Fruit fly (Drosophila melanogaster) whole organism, embryonic: ENCODE results near the gene CG4133.
A peak's percentile ranks its signal among the peaks of the same experiment; 100 is the strongest.

Source experiments
- B-H2 ChIP-seq: fragments of 200-800 bp; sonication (Bioruptor generic); optimal IDR thresholded peaks from 2 replicates; lab custom pipeline; 2018; ENCODE audit warnings: missing biosample characterization, mild to moderate bottlenecking, missing genetic modification characterization
- Blimp-1 ChIP-seq: fragments of 200-800 bp; sonication (Bioruptor generic); optimal IDR thresholded peaks from 3 replicates; lab custom pipeline; 2018; ENCODE audit warnings: missing biosample characterization, missing genetic modification characterization, mild to moderate bottlenecking, moderate library complexity, missing genetic modification reagents
- BtbVII ChIP-seq: fragments of 200-800 bp; sonication (Bioruptor generic); optimal IDR thresholded peaks from 3 replicates; lab custom pipeline; 2017; ENCODE audit warnings: missing biosample characterization, mild to moderate bottlenecking, missing genetic modification characterization
- CG11093 ChIP-seq: fragments of 200-800 bp; sonication (Bioruptor generic); IDR thresholded peaks from 3 replicates; pipeline ENCODE4 v1.3.6; 2022; ENCODE audit warnings: missing biosample characterization, missing genetic modification characterization
- CG11696 ChIP-seq: fragments of 200-800 bp; sonication (Bioruptor generic); IDR thresholded peaks from 2 replicates; pipeline ENCODE4 v1.3.6; 2022; ENCODE audit warnings: missing biosample characterization, missing genetic modification characterization
- CG12104 ChIP-seq: fragments of 200-800 bp; sonication (Bioruptor generic); optimal IDR thresholded peaks from 3 replicates; lab custom pipeline; 2016; ENCODE audit warnings: missing biosample characterization, missing genetic modification characterization
- CG14014 ChIP-seq: fragments of 200-800 bp; sonication (Bioruptor generic); IDR thresholded peaks from 2 replicates; pipeline ENCODE4 v1.3.6; 2022; ENCODE audit warnings: missing biosample characterization, missing genetic modification characterization
- CG14860 ChIP-seq: fragments of 200-800 bp; sonication (Bioruptor generic); IDR thresholded peaks from 3 replicates; pipeline ENCODE4 v1.3.6; 2022; ENCODE audit warnings: missing biosample characterization, missing genetic modification characterization; ENCODE audit not compliant: partially characterized antibody
- CG14965 ChIP-seq: fragments of 200-800 bp; sonication (Bioruptor generic); optimal IDR thresholded peaks from 2 replicates; lab custom pipeline; 2016; ENCODE audit warnings: missing biosample characterization, missing genetic modification characterization, borderline replicate concordance
- CG15011 ChIP-seq: fragments of 200-800 bp; sonication (Bioruptor generic); optimal IDR thresholded peaks from 3 replicates; lab custom pipeline; 2018; ENCODE audit warnings: missing biosample characterization, mild to moderate bottlenecking, missing genetic modification characterization
- CG15073 ChIP-seq: fragments of 200-800 bp; sonication (Bioruptor generic); optimal IDR thresholded peaks from 2 replicates; lab custom pipeline; 2016; ENCODE audit warnings: missing biosample characterization, missing genetic modification characterization
- CG15514 ChIP-seq: fragments of 200-800 bp; sonication (Bioruptor generic); optimal IDR thresholded peaks from 3 replicates; lab custom pipeline; 2017; ENCODE audit warnings: missing biosample characterization, missing genetic modification characterization, mild to moderate bottlenecking, moderate library complexity, missing genetic modification reagents
- CG15601 ChIP-seq: fragments of 200-800 bp; sonication (Bioruptor generic); optimal IDR thresholded peaks from 3 replicates; lab custom pipeline; 2019; ENCODE audit warnings: missing biosample characterization, mild to moderate bottlenecking, missing genetic modification characterization, moderate library complexity
- CG17829 ChIP-seq: fragments of 200-800 bp; optimal IDR thresholded peaks from 2 replicates; lab custom pipeline; 2019; ENCODE audit warnings: missing biosample characterization, mild to moderate bottlenecking, missing genetic modification characterization, moderate library complexity
- CG18011 ChIP-seq: fragments of 200-800 bp; sonication (Bioruptor generic); optimal IDR thresholded peaks from 2 replicates; lab custom pipeline; 2017; ENCODE audit warnings: missing biosample characterization, missing genetic modification characterization, mild to moderate bottlenecking, moderate library complexity, missing genotype
- CG1832 ChIP-seq: fragments of 200-800 bp; sonication (Bioruptor generic); optimal IDR thresholded peaks from 2 replicates; lab custom pipeline; 2017; ENCODE audit warnings: missing biosample characterization, mild to moderate bottlenecking, missing genetic modification characterization, inconsistent platforms
- CG18476 ChIP-seq: fragments of 200-800 bp; sonication (Bioruptor generic); optimal IDR thresholded peaks from 2 replicates; lab custom pipeline; 2016; ENCODE audit warnings: missing biosample characterization, mild to moderate bottlenecking, missing genetic modification characterization
- CG2199 ChIP-seq: fragments of 200-800 bp; sonication (Bioruptor generic); IDR thresholded peaks from 3 replicates; pipeline ENCODE4 v1.3.6; 2022; ENCODE audit warnings: missing biosample characterization, missing genetic modification characterization
- CG3065 ChIP-seq: fragments of 200-800 bp; sonication (Bioruptor generic); optimal IDR thresholded peaks from 2 replicates; lab custom pipeline; 2016; ENCODE audit warnings: missing biosample characterization, missing genetic modification characterization
- CG31388 ChIP-seq: fragments of 200-800 bp; sonication (Bioruptor generic); optimal IDR thresholded peaks from 2 replicates; lab custom pipeline; 2016; ENCODE audit warnings: missing biosample characterization, missing genetic modification characterization
- CG32772 ChIP-seq: fragments of 200-800 bp; sonication (Bioruptor generic); IDR thresholded peaks from 2 replicates; pipeline ENCODE4 v1.3.6; 2022; ENCODE audit warnings: missing biosample characterization, missing genetic modification characterization
- CG34422 ChIP-seq: fragments of 200-800 bp; sonication (Bioruptor generic); IDR thresholded peaks from 3 replicates; pipeline ENCODE4 v1.3.6; 2022; ENCODE audit warnings: missing biosample characterization, missing genetic modification characterization
- CG4282 ChIP-seq: fragments of 200-800 bp; sonication (Bioruptor generic); optimal IDR thresholded peaks from 2 replicates; lab custom pipeline; 2016; ENCODE audit warnings: missing biosample characterization, missing genetic modification characterization
- CG4328 ChIP-seq: fragments of 200-800 bp; sonication (Bioruptor generic); optimal IDR thresholded peaks from 3 replicates; lab custom pipeline; 2017; ENCODE audit warnings: missing biosample characterization, missing genetic modification reagents, missing genetic modification characterization
- CG4617 ChIP-seq: fragments of 200-800 bp; sonication (Bioruptor generic); optimal IDR thresholded peaks from 3 replicates; lab custom pipeline; 2016; ENCODE audit warnings: missing biosample characterization, missing genetic modification characterization, borderline replicate concordance
- CG4730 ChIP-seq: fragments of 200-800 bp; sonication (Bioruptor generic); IDR thresholded peaks from 2 replicates; pipeline ENCODE4 v1.3.6; 2022; ENCODE audit warnings: missing biosample characterization, missing genetic modification characterization
- CG7745 ChIP-seq: fragments of 200-800 bp; sonication (Bioruptor generic); optimal IDR thresholded peaks from 2 replicates; lab custom pipeline; 2018; ENCODE audit warnings: missing biosample characterization, mild to moderate bottlenecking, missing genetic modification characterization, moderate library complexity
- CG9817 ChIP-seq: fragments of 200-800 bp; sonication (Bioruptor generic); optimal IDR thresholded peaks from 2 replicates; lab custom pipeline; 2018; ENCODE audit warnings: missing biosample characterization, mild to moderate bottlenecking, missing genetic modification characterization, moderate library complexity
- CkIIα-i1 ChIP-seq: fragments of 200-800 bp; sonication (Bioruptor generic); IDR thresholded peaks from 2 replicates; pipeline ENCODE4 v1.3.6; 2022; ENCODE audit warnings: missing biosample characterization, missing genetic modification characterization
- CoRest ChIP-seq: fragments of 200-800 bp; sonication (Bioruptor generic); optimal IDR thresholded peaks from 3 replicates; lab custom pipeline; 2018; ENCODE audit warnings: missing biosample characterization, mild to moderate bottlenecking, missing genetic modification characterization, moderate library complexity
- D ChIP-seq, 2 experiments: fragments of 200-800 bp in 1 of 2; fragments of >200 bp in 1 of 2; sonication (Bioruptor generic) in 1 of 2; optimal IDR thresholded peaks; 2 replicates in 1 of 2; 3 replicates in 1 of 2; lab custom pipeline; 2017; ENCODE audit warnings: mild to moderate bottlenecking in 1 of 2, missing biosample characterization in 1 of 2, missing genetic modification characterization in 1 of 2, missing genetic modification reagents in 1 of 2
- Elba2 ChIP-seq: fragments of 200-800 bp; sonication (Bioruptor generic); optimal IDR thresholded peaks from 3 replicates; lab custom pipeline; 2016; ENCODE audit warnings: missing biosample characterization, missing genetic modification characterization
- Ptx1 ChIP-seq: fragments of 200-800 bp; sonication (Bioruptor generic); IDR thresholded peaks from 2 replicates; pipeline ENCODE4 v1.3.6; 2022; ENCODE audit warnings: missing biosample characterization, missing genetic modification characterization
- Tbp ChIP-seq: fragments of >200 bp; optimal IDR thresholded peaks from 2 replicates; lab custom pipeline; 2018; ENCODE audit warnings: missing biosample characterization, missing genetic modification characterization
- dm ChIP-seq: fragments of 200-800 bp; sonication (Bioruptor generic); optimal IDR thresholded peaks from 3 replicates; lab custom pipeline; 2016; ENCODE audit warnings: missing biosample characterization, missing genetic modification characterization
- ems ChIP-seq: fragments of 200-800 bp; sonication (Bioruptor generic); optimal IDR thresholded peaks from 3 replicates; lab custom pipeline; 2016; ENCODE audit warnings: missing biosample characterization, missing genetic modification characterization
- fd102C ChIP-seq: fragments of 200-800 bp; sonication (Bioruptor generic); optimal IDR thresholded peaks from 2 replicates; lab custom pipeline; 2018; ENCODE audit warnings: missing biosample characterization, mild to moderate bottlenecking, missing genetic modification characterization, moderate library complexity
- fd64A ChIP-seq: fragments of 200-800 bp; sonication (Bioruptor generic); optimal IDR thresholded peaks from 3 replicates; lab custom pipeline; 2018; ENCODE audit warnings: missing biosample characterization, mild to moderate bottlenecking, missing genetic modification characterization
- gcm ChIP-seq: fragments of 200-800 bp; sonication (Bioruptor generic); optimal IDR thresholded peaks from 2 replicates; lab custom pipeline; 2019; ENCODE audit warnings: missing biosample characterization, mild to moderate bottlenecking, missing genetic modification characterization, moderate library complexity
- gsb-n ChIP-seq: fragments of 200-800 bp; sonication (Bioruptor generic); optimal IDR thresholded peaks from 3 replicates; lab custom pipeline; 2018; ENCODE audit warnings: missing biosample characterization, mild to moderate bottlenecking, missing genetic modification characterization
- gt ChIP-seq: fragments of 200-800 bp; sonication (Bioruptor generic); IDR thresholded peaks from 2 replicates; pipeline ENCODE4 v1.3.6; 2022; ENCODE audit warnings: missing biosample characterization, missing genetic modification characterization
- jumu ChIP-seq: fragments of 200-800 bp; sonication (Bioruptor generic); optimal IDR thresholded peaks from 3 replicates; lab custom pipeline; 2016; ENCODE audit warnings: missing biosample characterization, missing genetic modification characterization
- ken ChIP-seq: fragments of 200-800 bp; sonication (Bioruptor generic); IDR thresholded peaks from 3 replicates; pipeline ENCODE4 v1.3.6; 2022; ENCODE audit warnings: missing biosample characterization, missing genetic modification characterization
- knrl ChIP-seq: fragments of 200-800 bp; sonication (Bioruptor generic); IDR thresholded peaks from 3 replicates; pipeline ENCODE4 v1.3.6; 2022; ENCODE audit warnings: missing biosample characterization, missing genetic modification characterization; ENCODE audit not compliant: partially characterized antibody
- pho ChIP-seq: fragments of 200-800 bp; sonication (Bioruptor generic); optimal IDR thresholded peaks from 2 replicates; lab custom pipeline; 2016; ENCODE audit warnings: missing biosample characterization, missing genetic modification characterization
- pnt ChIP-seq: fragments of 200-800 bp; sonication (Bioruptor generic); optimal IDR thresholded peaks from 3 replicates; lab custom pipeline; 2016; ENCODE audit warnings: missing biosample characterization, missing genetic modification characterization
- wek ChIP-seq: fragments of 200-800 bp; sonication (Bioruptor generic); optimal IDR thresholded peaks from 3 replicates; lab custom pipeline; 2018; ENCODE audit warnings: missing biosample characterization, mild to moderate bottlenecking, missing genetic modification characterization, moderate library complexity

CG4133 gene

DNA sequence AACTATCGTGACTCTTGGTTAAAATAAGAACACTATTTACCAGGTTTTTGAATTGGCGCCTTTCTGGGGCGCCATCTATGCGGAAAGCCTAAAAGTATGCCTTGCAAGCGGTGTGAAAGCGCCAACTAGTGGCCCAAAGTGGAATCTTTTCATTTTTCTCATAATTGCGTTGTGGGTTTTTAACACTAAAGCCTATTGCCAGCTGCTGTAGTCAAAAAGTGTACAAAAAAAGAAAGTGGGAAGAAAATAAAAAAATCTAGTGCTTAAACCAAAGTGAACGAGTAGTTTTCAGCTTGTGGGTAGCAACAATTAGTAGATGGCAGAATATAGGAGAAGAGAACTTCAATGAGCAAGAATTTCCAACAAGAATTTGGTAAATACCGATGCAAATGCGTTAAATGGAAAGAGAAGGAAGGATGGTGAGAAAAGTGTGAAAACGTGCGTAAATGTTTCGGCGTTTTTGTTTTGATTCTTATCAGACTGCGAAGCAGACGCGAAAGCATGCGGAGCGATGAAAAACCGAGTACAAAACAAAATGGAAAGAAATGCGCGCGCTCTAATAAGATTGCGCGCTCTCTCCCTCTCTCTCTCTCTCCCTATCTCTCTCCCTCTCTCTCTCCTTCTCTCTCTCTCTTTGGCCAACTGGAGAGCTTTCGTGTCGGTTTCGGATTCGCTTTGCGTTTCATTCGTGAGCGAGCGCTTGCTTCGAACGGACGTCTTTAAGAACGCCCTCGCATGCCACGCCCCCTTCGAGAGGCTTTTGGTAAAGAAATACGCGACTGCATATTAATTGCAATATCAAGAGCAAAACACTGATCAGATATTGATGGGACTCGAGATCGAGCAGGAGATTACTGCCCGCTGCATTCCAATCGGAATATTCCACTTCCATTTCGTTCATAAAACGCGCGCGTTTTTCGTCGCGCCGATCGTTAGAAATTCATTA, 35.1 kb downstream of the CG4133 start (continued):
- TF ChIP-seq gt (GFP tag; lab: Robert Waterston, UW) (no peak), CG11093 (no peak), CG4617 (GFP tag; lab: Kevin White, UChicago) (peak; percentile 11), CoRest (tag; lab: Kevin White, UChicago) (peak; percentile 67), pho (GFP tag; lab: Kevin White, UChicago) (peak; percentile 41), CG15073 (no peak), knrl (GFP tag; lab: Robert Waterston, UW) (peak; percentile 49; the same call in 1 of the 3 replicates), Ptx1 (GFP tag; lab: Robert Waterston, UW) (peak; percentile 70), gsb-n (tag; lab: Kevin White, UChicago) (peak; percentile 28), CG14860 (GFP tag; lab: Robert Waterston, UW) (no peak), CG18476 (GFP tag; lab: Kevin White, UChicago) (peak; percentile 19), CG14965 (GFP tag; lab: Kevin White, UChicago) (no peak), BtbVII (GFP tag; lab: Kevin White, UChicago) (peak; percentile 62), B-H2 (GFP tag; lab: Kevin White, UChicago) (peak; percentile 76), CG7745 (tag; lab: Kevin White, UChicago) (no peak), CG12104 (peak; percentile 20), CG18011 (GFP tag; lab: Kevin White, UChicago) (peak; percentile 33), CG15514 (peak; percentile 82), gcm (GFP tag; lab: Kevin White, UChicago) (peak; percentile 54), CG31388 (GFP tag; lab: Kevin White, UChicago) (no peak), dm (GFP tag; lab: Kevin White, UChicago) (peak; percentile 67), CG3065 (GFP tag; lab: Kevin White, UChicago) (peak; percentile 85), CG32772 (GFP tag; lab: Robert Waterston, UW) (peak; percentile 78), CG1832 (GFP tag; lab: Kevin White, UChicago) (peak; percentile 90), ken (peak; percentile 77), CG17829 (tag; lab: Kevin White, UChicago) (peak; percentile 61), Tbp (GFP tag; lab: Kevin White, UChicago) (no peak), CkIIα-i1 (GFP tag; lab: Robert Waterston, UW) (no peak), fd64A (GFP tag; lab: Kevin White, UChicago) (peak; percentile 8), ems (peak; percentile 56), Elba2 (GFP tag; lab: Kevin White, UChicago) (peak; percentile 10), CG9817 (tag; lab: Kevin White, UChicago) (peak; percentile 59), fd102C (GFP tag; lab: Kevin White, UChicago) (peak; percentile 36), CG2199 (GFP tag; lab: Robert Waterston, UW) (peak; percentile 71; the same call in 2 of the 3 replicates), CG11696 (GFP tag; lab: Robert Waterston, UW) (peak; percentile 64; the same call in 1 of the 2 replicates), pnt (GFP tag; lab: Kevin White, UChicago) (peak; percentile 78), CG4282 (GFP tag; lab: Kevin White, UChicago) (peak; percentile 25), CG4328 (GFP tag; lab: Kevin White, UChicago) (no peak), CG4730 (GFP tag; lab: Robert Waterston, UW) (peak; percentile 42), D (optimal IDR thresholded peaks at IDR 0.05; lab: Kevin White, UChicago) (no peak), D (GFP tag; optimal IDR thresholded peaks at IDR 0.05; lab: Kevin White, UChicago) (no peak), Blimp-1 (GFP tag; lab: Kevin White, UChicago) (peak; percentile 76), CG14014 (peak; percentile 72), CG34422 (GFP tag; lab: Robert Waterston, UW) (peak; percentile 74), CG15011 (GFP tag; lab: Kevin White, UChicago) (no peak), wek (peak; percentile 56), jumu (GFP tag; lab: Kevin White, UChicago) (peak; percentile 71), CG15601 (tag; lab: Kevin White, UChicago) (peak; percentile 36)
